Fruit fly (Drosophila melanogaster) whole organism, embryonic: ENCODE measurements around the gene CG43797.

Experiments used
- Aef1 ChIP-seq: fragments of 200-800 bp; sonication (Bioruptor generic); IDR thresholded peaks from 3 replicates; pipeline ENCODE4 v1.3.6; 2022; ENCODE audit warnings: missing biosample characterization, missing genetic modification characterization
- Antp ChIP-seq: fragments of 200-800 bp; sonication (Bioruptor generic); optimal IDR thresholded peaks from 3 replicates; lab custom pipeline; 2016; ENCODE audit warnings: missing biosample characterization, missing genetic modification characterization
- BEAF-32 ChIP-seq: fragments of 200-800 bp; sonication (Bioruptor generic); optimal IDR thresholded peaks from 3 replicates; lab custom pipeline; 2017; ENCODE audit warnings: missing biosample characterization, missing genetic modification characterization, mild to moderate bottlenecking, moderate library complexity, missing genetic modification reagents
- Bdp1 ChIP-seq: fragments of 200-800 bp; sonication (Bioruptor generic); optimal IDR thresholded peaks from 3 replicates; lab custom pipeline; 2016; ENCODE audit warnings: missing biosample characterization, missing genetic modification characterization
- CG10462 ChIP-seq: fragments of 200-800 bp; sonication (Bioruptor generic); optimal IDR thresholded peaks from 2 replicates; lab custom pipeline; 2016; ENCODE audit warnings: missing biosample characterization, missing genetic modification characterization
- CG10543 ChIP-seq: fragments of 200-800 bp; sonication (Bioruptor generic); optimal IDR thresholded peaks from 3 replicates; lab custom pipeline; 2017; ENCODE audit warnings: missing biosample characterization, mild to moderate bottlenecking, missing genetic modification characterization, moderate library complexity
- CG12391 ChIP-seq: fragments of 200-800 bp; sonication (Bioruptor generic); optimal IDR thresholded peaks from 3 replicates; lab custom pipeline; 2018; ENCODE audit warnings: missing biosample characterization, mild to moderate bottlenecking, missing genetic modification characterization, moderate library complexity
- CG12769 ChIP-seq: fragments of 200-800 bp; sonication (Bioruptor generic); optimal IDR thresholded peaks from 2 replicates; lab custom pipeline; 2019; ENCODE audit warnings: missing biosample characterization, mild to moderate bottlenecking, missing genetic modification characterization, moderate library complexity
- CG14441 ChIP-seq: fragments of 200-800 bp; sonication (Bioruptor generic); IDR thresholded peaks from 2 replicates; pipeline ENCODE4 v1.3.6; 2022; ENCODE audit warnings: missing biosample characterization, missing genetic modification characterization
- CG14710 ChIP-seq: fragments of 200-800 bp; sonication (Bioruptor generic); optimal IDR thresholded peaks from 3 replicates; lab custom pipeline; 2019; ENCODE audit warnings: missing biosample characterization, mild to moderate bottlenecking, missing genetic modification characterization, moderate library complexity
- CG14860 ChIP-seq: fragments of 200-800 bp; sonication (Bioruptor generic); IDR thresholded peaks from 3 replicates; pipeline ENCODE4 v1.3.6; 2022; ENCODE audit warnings: missing biosample characterization, missing genetic modification characterization; ENCODE audit not compliant: partially characterized antibody
- CG16779 ChIP-seq: fragments of 200-800 bp; sonication (Bioruptor generic); IDR thresholded peaks from 2 replicates; pipeline ENCODE4 v1.3.6; 2022; ENCODE audit warnings: missing biosample characterization, missing genetic modification characterization
- CG17186 ChIP-seq: fragments of 200-800 bp; sonication (Bioruptor generic); optimal IDR thresholded peaks from 3 replicates; lab custom pipeline; 2017; ENCODE audit warnings: missing biosample characterization, missing genetic modification reagents, missing genetic modification characterization
- CG17328 ChIP-seq: fragments of 200-800 bp; sonication (Bioruptor generic); IDR thresholded peaks from 2 replicates; pipeline ENCODE4 v1.3.6; 2022; ENCODE audit warnings: missing biosample characterization, missing genetic modification characterization
- CG17612 ChIP-seq: fragments of 200-800 bp; sonication (Bioruptor generic); IDR thresholded peaks from 2 replicates; pipeline ENCODE4 v1.3.6; 2022; ENCODE audit warnings: missing biosample characterization, missing genetic modification characterization
- CG18262 ChIP-seq: fragments of 200-800 bp; optimal IDR thresholded peaks from 3 replicates; lab custom pipeline; 2019; ENCODE audit warnings: missing biosample characterization, mild to moderate bottlenecking, missing genetic modification characterization, moderate library complexity
- CG2116 ChIP-seq: fragments of 200-800 bp; sonication (Bioruptor generic); optimal IDR thresholded peaks from 3 replicates; lab custom pipeline; 2018; ENCODE audit warnings: missing biosample characterization, mild to moderate bottlenecking, missing genetic modification characterization
- CG3065 ChIP-seq: fragments of 200-800 bp; sonication (Bioruptor generic); optimal IDR thresholded peaks from 2 replicates; lab custom pipeline; 2016; ENCODE audit warnings: missing biosample characterization, missing genetic modification characterization
- CG31365 ChIP-seq: fragments of 200-800 bp; sonication (Bioruptor generic); optimal IDR thresholded peaks from 2 replicates; lab custom pipeline; 2018; ENCODE audit warnings: missing biosample characterization, mild to moderate bottlenecking, missing genetic modification characterization
- CG34376 ChIP-seq: fragments of 200-800 bp; sonication (Bioruptor generic); optimal IDR thresholded peaks from 2 replicates; lab custom pipeline; 2018; ENCODE audit warnings: missing biosample characterization, mild to moderate bottlenecking, missing genetic modification characterization
- CG34422 ChIP-seq: fragments of 200-800 bp; sonication (Bioruptor generic); IDR thresholded peaks from 3 replicates; pipeline ENCODE4 v1.3.6; 2022; ENCODE audit warnings: missing biosample characterization, missing genetic modification characterization
- CG3847 ChIP-seq: fragments of 200-800 bp; sonication (Bioruptor generic); IDR thresholded peaks from 2 replicates; pipeline ENCODE4 v1.3.6; 2022; ENCODE audit warnings: missing biosample characterization, missing genetic modification characterization
- CG4328 ChIP-seq: fragments of 200-800 bp; sonication (Bioruptor generic); optimal IDR thresholded peaks from 3 replicates; lab custom pipeline; 2017; ENCODE audit warnings: missing biosample characterization, missing genetic modification reagents, missing genetic modification characterization
- CG4424 ChIP-seq: fragments of 200-800 bp; sonication (Bioruptor generic); optimal IDR thresholded peaks from 3 replicates; lab custom pipeline; 2016; ENCODE audit warnings: missing biosample characterization, missing genetic modification characterization
- CG7745 ChIP-seq: fragments of 200-800 bp; sonication (Bioruptor generic); optimal IDR thresholded peaks from 2 replicates; lab custom pipeline; 2018; ENCODE audit warnings: missing biosample characterization, mild to moderate bottlenecking, missing genetic modification characterization, moderate library complexity
- CrebB ChIP-seq: fragments of 200-800 bp; sonication (Bioruptor generic); optimal IDR thresholded peaks from 3 replicates; lab custom pipeline; 2018; ENCODE audit warnings: missing biosample characterization, mild to moderate bottlenecking, missing genetic modification characterization
- Dp ChIP-seq: fragments of 200-800 bp; sonication (Bioruptor generic); optimal IDR thresholded peaks from 2 replicates; lab custom pipeline; 2018; ENCODE audit warnings: missing biosample characterization, mild to moderate bottlenecking, missing genetic modification characterization, moderate library complexity
- E2f2 ChIP-seq: fragments of 200-800 bp; sonication (Bioruptor generic); IDR thresholded peaks from 2 replicates; pipeline ENCODE4 v1.3.6; 2022; ENCODE audit warnings: missing biosample characterization, missing genetic modification characterization
- Hmr ChIP-seq: fragments of 200-800 bp; sonication (Bioruptor generic); optimal IDR thresholded peaks from 3 replicates; lab custom pipeline; 2017; ENCODE audit warnings: mild to moderate bottlenecking, missing biosample characterization, missing genetic modification reagents, missing genetic modification characterization
- MBD-R2 ChIP-seq: fragments of 200-800 bp; sonication (Bioruptor generic); IDR thresholded peaks from 2 replicates; pipeline ENCODE4 v1.3.6; 2022; ENCODE audit warnings: missing biosample characterization, missing genetic modification characterization
- MESR4 ChIP-seq: fragments of 200-800 bp; sonication (Bioruptor generic); optimal IDR thresholded peaks from 2 replicates; lab custom pipeline; 2018; ENCODE audit warnings: missing biosample characterization, mild to moderate bottlenecking, missing genetic modification characterization, moderate library complexity
- Ptx1 ChIP-seq: fragments of 200-800 bp; sonication (Bioruptor generic); IDR thresholded peaks from 2 replicates; pipeline ENCODE4 v1.3.6; 2022; ENCODE audit warnings: missing biosample characterization, missing genetic modification characterization
- ap ChIP-seq: fragments of 200-800 bp; sonication (Bioruptor generic); IDR thresholded peaks from 2 replicates; pipeline ENCODE4 v1.3.6; 2022; ENCODE audit warnings: missing biosample characterization, missing genetic modification characterization
- bab2 ChIP-seq: fragments of 200-800 bp; sonication (Bioruptor generic); optimal IDR thresholded peaks from 2 replicates; lab custom pipeline; 2016; ENCODE audit warnings: missing biosample characterization, missing genetic modification characterization
- bcd ChIP-seq: fragments of 200-800 bp; sonication (Bioruptor generic); optimal IDR thresholded peaks from 2 replicates; lab custom pipeline; 2017; ENCODE audit warnings: missing biosample characterization, mild to moderate bottlenecking, missing genetic modification characterization
- bsh ChIP-seq, 2 experiments: fragments of 200-800 bp; sonication (Bioruptor generic); optimal IDR thresholded peaks; 2 replicates each; lab custom pipeline; 2017 to 2018; ENCODE audit warnings: mild to moderate bottlenecking in 2 of 2, missing biosample characterization in 2 of 2, missing genetic modification characterization in 2 of 2, moderate library complexity in 1 of 2
- crol ChIP-seq: fragments of 200-800 bp; sonication (Bioruptor generic); IDR thresholded peaks from 2 replicates; pipeline ENCODE4 v1.3.6; 2022; ENCODE audit warnings: missing biosample characterization, missing genetic modification characterization
- esg ChIP-seq: fragments of 200-800 bp; sonication (Bioruptor generic); conservative IDR thresholded peaks from 2 replicates; pipeline ENCODE4 v1.3.6; 2022; ENCODE audit warnings: missing biosample characterization, missing genetic modification characterization
- gcm2 ChIP-seq: fragments of 200-800 bp; sonication (Bioruptor generic); optimal IDR thresholded peaks from 2 replicates; lab custom pipeline; 2016; ENCODE audit warnings: missing biosample characterization, missing genetic modification characterization
- grau ChIP-seq: fragments of 200-800 bp; optimal IDR thresholded peaks from 3 replicates; lab custom pipeline; 2019; ENCODE audit warnings: missing biosample characterization, mild to moderate bottlenecking, missing genetic modification characterization, moderate library complexity
- hb ChIP-seq: fragments of 200-800 bp; sonication (Bioruptor generic); IDR thresholded peaks from 3 replicates; pipeline ENCODE4 v1.3.6; 2022; ENCODE audit warnings: missing biosample characterization, missing genetic modification characterization; ENCODE audit not compliant: partially characterized antibody
- mam ChIP-seq: fragments of 200-800 bp; sonication (Bioruptor generic); optimal IDR thresholded peaks from 3 replicates; lab custom pipeline; 2016; ENCODE audit warnings: missing biosample characterization, missing genetic modification characterization
- mld ChIP-seq: fragments of 200-800 bp; sonication (Bioruptor generic); IDR thresholded peaks from 3 replicates; pipeline ENCODE4 v1.3.6; 2022; ENCODE audit warnings: missing biosample characterization, missing genetic modification characterization; ENCODE audit not compliant: partially characterized antibody
- org-1 ChIP-seq: fragments of 200-800 bp; sonication (Bioruptor generic); optimal IDR thresholded peaks from 2 replicates; lab custom pipeline; 2017; ENCODE audit warnings: missing biosample characterization, missing genetic modification characterization
- peb ChIP-seq: fragments of 200-800 bp; sonication (Bioruptor generic); IDR thresholded peaks from 2 replicates; pipeline ENCODE4 v1.3.6; 2022; ENCODE audit warnings: missing biosample characterization, missing genetic modification characterization
- seq ChIP-seq: fragments of 200-800 bp; sonication (Bioruptor generic); IDR thresholded peaks from 2 replicates; pipeline ENCODE4 v1.3.6; 2022; ENCODE audit warnings: missing biosample characterization, missing genetic modification characterization
- sr ChIP-seq: fragments of 200-800 bp; sonication (Bioruptor generic); IDR thresholded peaks from 3 replicates; pipeline ENCODE4 v1.3.6; 2022; ENCODE audit warnings: missing biosample characterization, missing genetic modification characterization
- tio ChIP-seq: fragments of 200-800 bp; sonication (Bioruptor generic); optimal IDR thresholded peaks from 2 replicates; lab custom pipeline; 2017; ENCODE audit warnings: missing biosample characterization, missing genetic modification characterization, inconsistent platforms
- tup ChIP-seq: fragments of 200-800 bp; sonication (Bioruptor generic); optimal IDR thresholded peaks from 2 replicates; lab custom pipeline; 2016; ENCODE audit warnings: missing biosample characterization, mild to moderate bottlenecking, missing genetic modification characterization, moderate library complexity
- vvl ChIP-seq: fragments of 200-800 bp; sonication (Bioruptor generic); IDR thresholded peaks from 2 replicates; pipeline ENCODE4 v1.3.6; 2022; ENCODE audit warnings: missing biosample characterization, missing genetic modification characterization

The CG43797 gene

dm6 chr2L:4045185-4045814 lies 45.5 kb downstream of the CG43797 start (continued):
- TF ChIP-seq CG31365 (no peak), CG4328 (GFP tag; lab: Kevin White, UChicago) (no peak), Antp (no peak), org-1 (GFP tag; lab: Kevin White, UChicago) (peak; percentile 2), bsh (GFP tag; optimal IDR thresholded peaks at IDR 0.05; lab: Kevin White, UChicago) (peak; percentile 17 to 86), BEAF-32 (GFP tag; lab: Kevin White, UChicago) (no peak), E2f2 (peak; percentile 26; the same call in 1 of the 2 replicates), grau (tag; lab: Kevin White, UChicago) (peak; percentile 55), Bdp1 (GFP tag; lab: Kevin White, UChicago) (peak; percentile 3), CG10462 (peak; percentile 8), crol (GFP tag; lab: Robert Waterston, UW) (peak; percentile 69), Aef1 (GFP tag; lab: Robert Waterston, UW) (no peak), CG17328 (GFP tag; lab: Robert Waterston, UW) (peak; percentile 77), CG34376 (GFP tag; lab: Kevin White, UChicago) (no peak), CG34422 (no peak; the same call in 2 of the 3 replicates), Ptx1 (GFP tag; lab: Robert Waterston, UW) (peak; percentile 38; the same call in 1 of the 2 replicates), CG10543 (no peak), CG17612 (GFP tag; lab: Robert Waterston, UW) (no peak), ap (GFP tag; lab: Robert Waterston, UW) (peak; percentile 68), CG2116 (peak; percentile 14), bcd (GFP tag; lab: Kevin White, UChicago) (peak; percentile 30), hb (GFP tag; lab: Robert Waterston, UW) (no peak), CG3065 (GFP tag; lab: Kevin White, UChicago) (peak; percentile 17), gcm2 (GFP tag; lab: Kevin White, UChicago) (no peak), CG14860 (GFP tag; lab: Robert Waterston, UW) (no peak), seq (GFP tag; lab: Robert Waterston, UW) (no peak), esg (GFP tag; lab: Robert Waterston, UW) (peak; percentile 25; the same call in 1 of the 2 replicates), Hmr (GFP tag; lab: Kevin White, UChicago) (no peak), MESR4 (GFP tag; lab: Kevin White, UChicago) (no peak), tio (peak; percentile 65), peb (GFP tag; lab: Robert Waterston, UW) (peak; percentile 59), CG17186 (GFP tag; lab: Kevin White, UChicago) (no peak), CrebB (tag; lab: Kevin White, UChicago) (no peak), vvl (GFP tag; lab: Robert Waterston, UW) (peak; percentile 76), mld (GFP tag; lab: Robert Waterston, UW) (no peak), CG4424 (peak; percentile 79), Dp (GFP tag; lab: Kevin White, UChicago) (no peak), bab2 (GFP tag; lab: Kevin White, UChicago) (peak; percentile 52), mam (GFP tag; lab: Kevin White, UChicago) (no peak), CG7745 (tag; lab: Kevin White, UChicago) (peak; percentile 32), CG12391 (tag; lab: Kevin White, UChicago) (peak; percentile 83), sr (GFP tag; lab: Robert Waterston, UW) (no peak), CG12769 (no peak), CG14710 (tag; lab: Kevin White, UChicago) (peak; percentile 79), CG18262 (tag; lab: Kevin White, UChicago) (peak; percentile 85), CG16779 (GFP tag; lab: Robert Waterston, UW) (no peak), MBD-R2 (GFP tag; lab: Robert Waterston, UW) (no peak), CG3847 (GFP tag; lab: Robert Waterston, UW) (no peak), tup (GFP tag; lab: Kevin White, UChicago) (no peak), CG14441 (GFP tag; lab: Robert Waterston, UW) (no peak)
